Worm (Caenorhabditis elegans) whole organism, L4 larva: ENCODE data around the gene pod-1.

Experiments
- F10B5.3 ChIP-seq: sonication (generic microtip); optimal IDR thresholded peaks from 2 replicates; lab custom pipeline; 2016; ENCODE audit warnings: mild to moderate bottlenecking, missing genetic modification characterization, missing compliant biosample characterization
- F26F4.8 ChIP-seq: fragments of 200-800 bp; sonication (Bioruptor generic); conservative IDR thresholded peaks from 2 replicates; pipeline ENCODE4 v1.3.6; 2022; ENCODE audit warnings: missing genetic modification characterization, missing compliant biosample characterization
- R02D3.7 ChIP-seq: fragments of 150-350 bp; sonication (generic microtip); optimal IDR thresholded peaks from 3 replicates; lab custom pipeline; 2014; ENCODE audit warnings: missing biosample characterization, missing genetic modification characterization
- ZK546.5 ChIP-seq, 2 experiments: sonication (generic microtip); optimal IDR thresholded peaks; 2 replicates each; lab custom pipeline; 2017; ENCODE audit warnings: missing biosample characterization in 2 of 2, missing genetic modification characterization in 2 of 2
- aha-1 ChIP-seq: fragments of 150-350 bp; peaks from one replicate; lab custom pipeline; 2014; ENCODE audit warnings: missing biosample characterization, missing genetic modification characterization
- ama-1 ChIP-seq: fragments of 150-350 bp; optimal IDR thresholded peaks from 2 replicates; lab custom pipeline; 2014; ENCODE audit warnings: inconsistent platforms, mixed read lengths
- arid-1 ChIP-seq: fragments of 200-800 bp; sonication (Bioruptor generic); conservative IDR thresholded peaks from 2 replicates; pipeline ENCODE4 v1.3.6; 2022; ENCODE audit warnings: missing genetic modification reagents, missing genetic modification characterization, missing compliant biosample characterization
- ces-1 ChIP-seq: fragments of 150-350 bp; sonication (generic microtip); optimal IDR thresholded peaks from 4 replicates; lab custom pipeline; 2014; ENCODE audit warnings: missing biosample characterization, missing genetic modification reagents, missing genetic modification characterization
- cey-2 ChIP-seq: sonication (generic microtip); optimal IDR thresholded peaks from 3 replicates; lab custom pipeline; 2017; ENCODE audit warnings: missing genetic modification characterization, mild to moderate bottlenecking, missing compliant biosample characterization, antibody characterized with exemption, borderline replicate concordance; ENCODE audit not compliant: insufficient read depth
- daf-16 ChIP-seq, 3 experiments: sonication (generic microtip); optimal IDR thresholded peaks; 2 replicates each; lab custom pipeline; 2016 to 2017; ENCODE audit warnings: missing genetic modification characterization in 3 of 3, missing genetic modification reagents in 3 of 3, mild to moderate bottlenecking in 2 of 3, missing compliant biosample characterization in 2 of 3, missing biosample characterization in 1 of 3, moderate library complexity in 1 of 3
- dmd-6 ChIP-seq: fragments of 200-800 bp; sonication (Bioruptor generic); IDR thresholded peaks from 2 replicates; pipeline ENCODE4 v1.3.6; 2022; ENCODE audit warnings: missing genetic modification reagents, missing genetic modification characterization, missing compliant biosample characterization
- dmd-8 ChIP-seq: fragments of 200-800 bp; sonication (Bioruptor generic); IDR thresholded peaks from 2 replicates; pipeline ENCODE4 v1.3.6; 2022; ENCODE audit warnings: missing genetic modification characterization, missing compliant biosample characterization
- dve-1 ChIP-seq: sonication (generic microtip); optimal IDR thresholded peaks from 2 replicates; lab custom pipeline; 2017; ENCODE audit warnings: antibody characterized with exemption, mild to moderate bottlenecking, missing genetic modification characterization, missing compliant biosample characterization; ENCODE audit not compliant: insufficient read depth
- egl-27 ChIP-seq: sonication (generic microtip); optimal IDR thresholded peaks from 3 replicates; lab custom pipeline; 2017; ENCODE audit warnings: missing biosample characterization, missing genetic modification reagents, missing genetic modification characterization
- hlh-11 ChIP-seq: fragments of 200-800 bp; sonication (Bioruptor generic); optimal IDR thresholded peaks from 2 replicates; lab custom pipeline; 2018; ENCODE audit warnings: mild to moderate bottlenecking, missing genetic modification characterization, missing compliant biosample characterization
- hlh-30 ChIP-seq: sonication (generic microtip); optimal IDR thresholded peaks from 2 replicates; lab custom pipeline; 2017; ENCODE audit warnings: antibody characterized with exemption, mild to moderate bottlenecking, missing genetic modification characterization, missing compliant biosample characterization; ENCODE audit not compliant: insufficient read depth
- hmg-1.1 ChIP-seq: fragments of 200-800 bp; sonication (Bioruptor generic); IDR thresholded peaks from 2 replicates; pipeline ENCODE4 v1.3.6; 2022; ENCODE audit warnings: missing genetic modification reagents, missing genetic modification characterization, missing compliant biosample characterization
- lin-38 ChIP-seq: fragments of 200-800 bp; sonication (Bioruptor generic); IDR thresholded peaks from 2 replicates; pipeline ENCODE4 v1.3.6; 2022; ENCODE audit warnings: missing genetic modification reagents, missing genetic modification characterization, missing compliant biosample characterization
- madf-9 ChIP-seq: fragments of 200-800 bp; sonication (Bioruptor generic); conservative IDR thresholded peaks from 2 replicates; pipeline ENCODE4 v1.3.6; 2022; ENCODE audit warnings: missing genetic modification reagents, missing genetic modification characterization, missing compliant biosample characterization
- mdl-1 ChIP-seq, 2 experiments: fragments of 150-350 bp in 1 of 2; sonication (generic microtip) in 1 of 2; optimal IDR thresholded peaks; 2 replicates each; lab custom pipeline; 2014 to 2017; ENCODE audit warnings: missing biosample characterization in 2 of 2, missing genetic modification characterization in 2 of 2
- mes-2 ChIP-seq: sonication (generic microtip); optimal IDR thresholded peaks from 2 replicates; lab custom pipeline; 2016; ENCODE audit warnings: missing genotype, mild to moderate bottlenecking, missing genetic modification characterization, missing compliant biosample characterization; ENCODE audit not compliant: poor library complexity, severe bottlenecking
- mxl-2 ChIP-seq: fragments of 200-800 bp; sonication (Bioruptor generic); conservative IDR thresholded peaks from 2 replicates; pipeline ENCODE4 v1.3.6; 2022; ENCODE audit warnings: missing genetic modification reagents, missing genetic modification characterization, missing compliant biosample characterization
- mxl-3 ChIP-seq: fragments of 200-800 bp; sonication (Bioruptor generic); optimal IDR thresholded peaks from 2 replicates; lab custom pipeline; 2018; ENCODE audit warnings: mild to moderate bottlenecking, missing genetic modification characterization, missing compliant biosample characterization
- nhr-25 ChIP-seq: sonication (generic microtip); optimal IDR thresholded peaks from 2 replicates; lab custom pipeline; 2017; ENCODE audit warnings: missing genetic modification characterization, mild to moderate bottlenecking, missing compliant biosample characterization, antibody characterized with exemption, moderate library complexity, borderline replicate concordance; ENCODE audit not compliant: insufficient read depth
- nhr-28 ChIP-seq: fragments of 150-350 bp; optimal IDR thresholded peaks from 2 replicates; lab custom pipeline; 2014; ENCODE audit warnings: missing biosample characterization, missing genetic modification characterization
- pqm-1 ChIP-seq: sonication (generic microtip); optimal IDR thresholded peaks from 2 replicates; lab custom pipeline; 2017; ENCODE audit warnings: missing biosample characterization, missing genetic modification characterization
- rbr-2 ChIP-seq: sonication (generic microtip); optimal IDR thresholded peaks from 2 replicates; lab custom pipeline; 2016; ENCODE audit warnings: missing genotype, missing genetic modification characterization, missing compliant biosample characterization
- set-16 ChIP-seq: fragments of 200-800 bp; sonication (Bioruptor generic); IDR thresholded peaks from 2 replicates; pipeline ENCODE4 v1.3.6; 2022; ENCODE audit warnings: missing genetic modification reagents, missing genetic modification characterization, missing compliant biosample characterization
- skn-1 ChIP-seq: fragments of 150-350 bp; optimal IDR thresholded peaks from 2 replicates; lab custom pipeline; 2014; ENCODE audit warnings: missing biosample characterization, missing genetic modification characterization
- tag-97 ChIP-seq: fragments of 200-800 bp; sonication (Bioruptor generic); IDR thresholded peaks from 2 replicates; pipeline ENCODE4 v1.3.6; 2022; ENCODE audit warnings: missing genetic modification characterization, missing compliant biosample characterization
- tra-1 ChIP-seq: fragments of 200-800 bp; sonication (Bioruptor generic); IDR thresholded peaks from 2 replicates; pipeline ENCODE4 v1.3.6; 2022; ENCODE audit warnings: missing genetic modification reagents, missing genetic modification characterization, missing compliant biosample characterization
- unc-62 ChIP-seq, 3 experiments: fragments of 150-350 bp in 1 of 3; sonication (generic microtip); optimal IDR thresholded peaks in 2 of 3; peaks in 1 of 3; 1 replicate in 1 of 3; 2 replicates in 2 of 3; lab custom pipeline; 2014 to 2017; ENCODE audit warnings: missing biosample characterization in 3 of 3, missing genetic modification characterization in 3 of 3, missing genetic modification reagents in 3 of 3, missing genotype in 1 of 3
- vab-7 ChIP-seq: fragments of 200-800 bp; sonication (Bioruptor generic); IDR thresholded peaks from 2 replicates; pipeline ENCODE4 v1.3.6; 2022; ENCODE audit warnings: missing genetic modification reagents, missing genetic modification characterization, missing compliant biosample characterization
- zip-2 ChIP-seq: fragments of 150-350 bp; optimal IDR thresholded peaks from 2 replicates; lab custom pipeline; 2014; ENCODE audit warnings: missing biosample characterization, missing genetic modification characterization

Gene pod-1

DNA sequence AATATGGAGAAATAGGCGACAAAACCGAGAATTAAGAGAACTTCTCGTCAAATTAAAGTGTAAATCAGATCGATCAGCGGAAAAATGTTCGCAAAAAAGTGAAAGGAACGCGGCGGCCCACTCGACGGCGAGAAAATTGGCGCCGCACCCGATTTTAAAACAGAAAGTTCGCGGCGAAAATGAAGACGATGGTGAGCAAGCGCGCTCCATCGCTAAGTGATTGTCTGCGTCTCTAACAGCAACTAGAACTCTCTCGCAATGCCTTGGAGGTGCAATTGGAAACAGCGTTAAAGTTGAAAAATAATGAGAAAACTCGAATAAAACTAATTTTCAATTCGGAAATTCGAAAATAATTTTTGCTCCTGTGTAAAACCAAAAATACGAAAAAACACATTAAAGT, 6.1 kb upstream of the pod-1 start (continued):
- TF ChIP-seq cey-2 (no peak), R02D3.7 (tag; lab: Kevin White, UChicago) (no peak), zip-2 (tag; lab: Kevin White, UChicago) (no peak), tag-97 (GFP tag; lab: Robert Waterston, UW) (no peak), mxl-2 (GFP tag; lab: Robert Waterston, UW) (no peak), egl-27 (tag; lab: Kevin White, UChicago) (no peak)

DNA sequence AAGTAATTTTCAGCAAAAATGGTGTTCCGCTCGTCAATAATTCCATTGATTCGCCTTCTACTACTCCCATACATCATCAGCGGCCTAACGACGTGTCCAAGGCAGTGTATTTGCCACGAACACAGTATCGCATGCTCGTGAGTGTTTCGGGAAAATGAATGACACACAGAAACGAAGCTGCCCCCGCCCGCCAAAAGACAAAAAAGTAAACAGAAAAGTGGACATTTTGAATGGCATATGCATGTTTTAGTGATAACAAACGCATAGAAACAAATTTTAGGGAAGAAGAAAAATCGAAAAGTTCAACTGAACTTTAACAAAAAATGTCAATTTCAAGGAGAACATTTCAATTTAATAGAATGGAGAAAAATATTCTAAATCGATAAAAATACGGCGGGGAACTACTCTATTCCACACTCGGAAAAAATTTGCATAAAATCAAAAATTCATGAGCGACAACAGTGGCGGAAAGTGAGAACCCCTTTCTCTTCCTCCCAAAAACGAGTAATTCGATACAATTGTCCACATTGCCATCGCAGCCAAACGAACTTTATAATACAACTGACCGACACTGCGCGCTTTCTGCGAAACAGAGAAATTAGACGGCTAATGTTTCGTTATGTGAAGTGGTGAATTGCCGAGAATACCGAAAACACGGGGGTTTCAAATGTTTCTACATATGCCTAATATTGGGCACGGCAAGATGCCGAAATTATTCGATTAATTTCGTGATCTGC, 4.8 kb upstream of the pod-1 start:
- TF ChIP-seq nhr-25 (tag; lab: Kevin White, UChicago) (no peak), dve-1 (tag; lab: Kevin White, UChicago) (peak; percentile 27), unc-62 (GFP tag; optimal IDR thresholded peaks at IDR 0.05 in 1 of 2; lab: Kevin White, UChicago) (no peak), unc-62 (tag; optimal IDR thresholded peaks at IDR 0.05; lab: Kevin White, UChicago) (no peak), tra-1 (GFP tag; lab: Robert Waterston, UW) (0 out of 2 replicates have a peak, but pooled peaks have one; percentile 50), pqm-1 (tag; lab: Kevin White, UChicago) (peak; percentile 39), daf-16 (GFP tag; optimal IDR thresholded peaks at IDR 0.05; lab: Kevin White, UChicago) (no peak), daf-16 (tag; optimal IDR thresholded peaks at IDR 0.05; lab: Kevin White, UChicago) (peak; percentile 87), aha-1 (tag; lab: Kevin White, UChicago) (peak; percentile 92), hlh-30 (peak; percentile 30), lin-38 (GFP tag; lab: Robert Waterston, UW) (peak; percentile 39), hlh-11 (tag; lab: Kevin White, UChicago) (peak; percentile 48), nhr-28 (peak; percentile 36), mdl-1 (tag; optimal IDR thresholded peaks at IDR 0.05; lab: Kevin White, UChicago) (no peak), ces-1 (no peak), dmd-6 (GFP tag; lab: Robert Waterston, UW) (peak; percentile 87), skn-1 (tag; lab: Kevin White, UChicago) (no peak), F26F4.8 (GFP tag; lab: Robert Waterston, UW) (no peak), dmd-8 (GFP tag; lab: Robert Waterston, UW) (no peak), rbr-2 (no peak), vab-7 (GFP tag; lab: Robert Waterston, UW) (no peak), F10B5.3 (tag; lab: Kevin White, UChicago) (no peak), hmg-1.1 (GFP tag; lab: Robert Waterston, UW) (no peak)

DNA sequence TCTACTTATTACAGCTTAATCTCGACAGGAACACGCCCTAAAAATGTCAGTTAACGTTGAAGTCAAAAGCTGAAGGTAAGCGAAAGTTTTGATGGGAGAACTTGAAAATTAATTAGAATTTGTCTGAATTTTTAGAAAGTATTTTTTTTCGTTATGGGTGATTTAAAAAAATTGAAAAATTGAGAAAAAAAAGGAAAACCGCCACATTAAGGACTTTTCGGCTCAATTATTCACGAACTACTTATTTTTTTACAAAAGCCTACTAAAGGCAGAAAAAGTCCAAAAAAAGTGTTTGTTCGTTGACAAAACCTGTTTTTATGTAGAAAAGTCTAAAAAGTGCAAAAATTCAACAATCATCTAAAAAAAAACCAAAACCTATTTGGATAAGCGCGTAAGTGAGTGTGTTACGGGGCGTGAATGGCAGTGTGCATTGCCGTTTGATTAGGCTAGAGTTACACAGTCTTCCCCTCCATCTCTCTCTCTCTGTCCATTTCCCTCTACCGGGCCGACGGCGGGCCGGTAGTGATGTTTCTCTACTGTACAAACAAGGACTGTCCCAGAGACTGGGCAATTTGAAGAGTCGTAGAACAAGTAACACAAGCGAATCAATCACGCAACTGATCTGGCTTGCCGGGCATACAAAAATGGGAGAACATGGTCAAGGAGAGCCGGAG, 3.6 kb upstream of the pod-1 start, which contains the start of gene lron-13:
Gene lron-13 (plus strand): TSS at position 15 of the 674 bp plus-strand sequence.
- peak; percentile 31 for TF ChIP-seq mxl-3 (GFP tag; lab: Kevin White, UChicago)
- TF ChIP-seq unc-62 (GFP tag; optimal IDR thresholded peaks at IDR 0.05 in 1 of 2; lab: Kevin White, UChicago), result peak in 1 of 2 experiments; percentile 92
- no peak for TF ChIP-seq unc-62 (tag; optimal IDR thresholded peaks at IDR 0.05; lab: Kevin White, UChicago)
- peak; percentile 45 for TF ChIP-seq pqm-1 (tag; lab: Kevin White, UChicago)
- TF ChIP-seq ZK546.5 (tag; optimal IDR thresholded peaks at IDR 0.05; lab: Kevin White, UChicago), result no peak
- TF ChIP-seq ama-1 (lab: Kevin White, UChicago), result peak; percentile 2
- peak; percentile 37 for TF ChIP-seq dmd-6 (GFP tag; lab: Robert Waterston, UW)
- TF ChIP-seq F26F4.8 (GFP tag; lab: Robert Waterston, UW), result no peak
- TF ChIP-seq dve-1 (tag; lab: Kevin White, UChicago), result peak; percentile 45
- TF ChIP-seq madf-9, result 0 out of 2 replicates have a peak, but pooled peaks have one; percentile 4
- TF ChIP-seq rbr-2, result no peak
- TF ChIP-seq nhr-28, result peak; percentile 68
- TF ChIP-seq set-16 (GFP tag; lab: Robert Waterston, UW), result no peak; the same call in 1 of the 2 replicates
- peak; percentile 91 for TF ChIP-seq aha-1 (tag; lab: Kevin White, UChicago)
- TF ChIP-seq arid-1 (GFP tag; lab: Robert Waterston, UW), result 0 out of 2 replicates have a peak, but pooled peaks have one; percentile 7
- peak; percentile 54 for TF ChIP-seq mes-2
- peak; percentile 36 for TF ChIP-seq hlh-11 (tag; lab: Kevin White, UChicago)
- no peak for TF ChIP-seq daf-16 (GFP tag; optimal IDR thresholded peaks at IDR 0.05; lab: Kevin White, UChicago)
- TF ChIP-seq daf-16 (tag; optimal IDR thresholded peaks at IDR 0.05; lab: Kevin White, UChicago), result peak; percentile 26
- TF ChIP-seq, all 104 proteins: peak for 13
